Fruit fly (Drosophila melanogaster) whole organism, wandering third instar larva: ENCODE data around the gene woc.

Experiments used
- CG32264 ChIP-seq: fragments of 200-800 bp; sonication (Bioruptor generic); optimal IDR thresholded peaks from 2 replicates; lab custom pipeline; 2016; ENCODE audit warnings: missing biosample characterization, missing genetic modification characterization
- Mio ChIP-seq: sonication (Bioruptor generic); optimal IDR thresholded peaks from 2 replicates; lab custom pipeline; 2016; ENCODE audit warnings: missing biosample characterization, missing genetic modification characterization
- N ChIP-seq: fragments of >200 bp; optimal IDR thresholded peaks from 2 replicates; lab custom pipeline; 2018; ENCODE audit warnings: missing biosample characterization, missing external identifiers, missing genetic modification characterization
- h ChIP-seq: fragments of 200-800 bp; sonication (Bioruptor generic); optimal IDR thresholded peaks from 3 replicates; lab custom pipeline; 2016; ENCODE audit warnings: missing biosample characterization, mild to moderate bottlenecking, missing genetic modification characterization

dm6 chr3R:27238438-27239301 is 25.2 kb downstream of the woc start, which contains the start of the genes CG31064 and PolA2:
- no peak for TF ChIP-seq h (GFP tag; lab: Kevin White, UChicago)
- no peak for TF ChIP-seq CG32264 (GFP tag; lab: Kevin White, UChicago)
- TF ChIP-seq N = no peak
- no peak for TF ChIP-seq Mio (GFP tag; lab: Kevin White, UChicago)
